Fruit fly (Drosophila melanogaster): ENCODE results near the gene CG13073.

- no peak for TF ChIP-seq cnc (optimal IDR thresholded peaks at IDR 0.05)
- TF ChIP-seq CG1620 (GFP tag; optimal IDR thresholded peaks at IDR 0.05): no peak
- no peak for TF ChIP-seq toe (GFP tag; optimal IDR thresholded peaks at IDR 0.05)
- no peak for TF ChIP-seq CG12768 (GFP tag; optimal IDR thresholded peaks at IDR 0.05)
- no peak for TF ChIP-seq tj (GFP tag; optimal IDR thresholded peaks at IDR 0.05)
- TF ChIP-seq CG7101 (tag; optimal IDR thresholded peaks at IDR 0.05): no peak
- TF ChIP-seq Crg-1 (GFP tag; optimal IDR thresholded peaks at IDR 0.05): no peak
- TF ChIP-seq bab1 (GFP tag; optimal IDR thresholded peaks at IDR 0.05): no peak
Measured at dm6 chr3L:16173818-16174601, 43.1 kb downstream of the CG13073 start.

Data from whole organism, adult.